Fruit fly (Drosophila melanogaster) whole organism, embryonic: Measurements from ENCODE around the gene CG5214.

ENCODE experiments used
- Atf6 ChIP-seq: fragments of 200-800 bp; sonication (Bioruptor generic); IDR thresholded peaks from 2 replicates; pipeline ENCODE4 v1.3.6; 2022; ENCODE audit warnings: missing biosample characterization, missing genetic modification characterization
- CG10959 ChIP-seq: fragments of 200-800 bp; sonication (Bioruptor generic); IDR thresholded peaks from 2 replicates; pipeline ENCODE4 v1.3.6; 2022; ENCODE audit warnings: missing biosample characterization, missing genetic modification characterization
- CG11398 ChIP-seq: fragments of 200-800 bp; sonication (Bioruptor generic); optimal IDR thresholded peaks from 2 replicates; lab custom pipeline; 2016; ENCODE audit warnings: missing biosample characterization, missing genetic modification characterization
- CG11723 ChIP-seq: fragments of 200-800 bp; sonication (Bioruptor generic); optimal IDR thresholded peaks from 2 replicates; lab custom pipeline; 2017; ENCODE audit warnings: missing biosample characterization, mild to moderate bottlenecking, missing genetic modification characterization
- CG12299 ChIP-seq: fragments of 200-800 bp; sonication (Bioruptor generic); optimal IDR thresholded peaks from 2 replicates; lab custom pipeline; 2018; ENCODE audit warnings: missing biosample characterization, mild to moderate bottlenecking, missing genetic modification characterization
- CG17361 ChIP-seq: fragments of 200-800 bp; sonication (Bioruptor generic); IDR thresholded peaks from 3 replicates; pipeline ENCODE4 v1.3.6; 2022; ENCODE audit warnings: missing biosample characterization, missing genetic modification characterization
- CG2120 ChIP-seq: fragments of 200-800 bp; sonication (Bioruptor generic); optimal IDR thresholded peaks from 3 replicates; lab custom pipeline; 2016; ENCODE audit warnings: missing biosample characterization, missing genetic modification characterization
- CG2678 ChIP-seq: fragments of 200-800 bp; sonication (Bioruptor generic); optimal IDR thresholded peaks from 3 replicates; lab custom pipeline; 2019; ENCODE audit warnings: missing biosample characterization, mild to moderate bottlenecking, missing genetic modification characterization, moderate library complexity
- CG32532 ChIP-seq: fragments of 200-800 bp; sonication (Bioruptor generic); IDR thresholded peaks from 2 replicates; pipeline ENCODE4 v1.3.6; 2022; ENCODE audit warnings: missing biosample characterization, missing genetic modification characterization
- CG3838 ChIP-seq: fragments of 200-800 bp; sonication (Bioruptor generic); optimal IDR thresholded peaks from 3 replicates; lab custom pipeline; 2016; ENCODE audit warnings: missing biosample characterization, missing genetic modification characterization
- CG3847 ChIP-seq: fragments of 200-800 bp; sonication (Bioruptor generic); IDR thresholded peaks from 2 replicates; pipeline ENCODE4 v1.3.6; 2022; ENCODE audit warnings: missing biosample characterization, missing genetic modification characterization
- CG4707 ChIP-seq: fragments of 200-800 bp; sonication (Bioruptor generic); optimal IDR thresholded peaks from 2 replicates; lab custom pipeline; 2018; ENCODE audit warnings: missing biosample characterization, mild to moderate bottlenecking, missing genetic modification characterization, moderate library complexity
- CG4854 ChIP-seq: fragments of 200-800 bp; sonication (Bioruptor generic); optimal IDR thresholded peaks from 2 replicates; lab custom pipeline; 2016; ENCODE audit warnings: missing biosample characterization, missing genetic modification characterization, inconsistent platforms
- CG6175 ChIP-seq: fragments of 200-800 bp; sonication (Bioruptor generic); IDR thresholded peaks from 3 replicates; pipeline ENCODE4 v1.3.6; 2022; ENCODE audit warnings: missing biosample characterization, missing genetic modification characterization
- CG7928 ChIP-seq: fragments of 200-800 bp; sonication (Bioruptor generic); optimal IDR thresholded peaks from 2 replicates; lab custom pipeline; 2017; ENCODE audit warnings: missing biosample characterization, mild to moderate bottlenecking, missing genetic modification characterization
- CG8478 ChIP-seq: fragments of >200 bp; optimal IDR thresholded peaks from 2 replicates; lab custom pipeline; 2018
- CG8924 ChIP-seq: fragments of 200-800 bp; optimal IDR thresholded peaks from 3 replicates; lab custom pipeline; 2019; ENCODE audit warnings: missing biosample characterization, mild to moderate bottlenecking, missing genetic modification characterization, moderate library complexity
- D19B ChIP-seq: fragments of 200-800 bp; sonication (Bioruptor generic); optimal IDR thresholded peaks from 2 replicates; lab custom pipeline; 2017; ENCODE audit warnings: missing biosample characterization, mild to moderate bottlenecking, missing genetic modification characterization
- Drgx ChIP-seq: fragments of 200-800 bp; sonication (Bioruptor generic); IDR thresholded peaks from 2 replicates; pipeline ENCODE4 v1.3.6; 2022; ENCODE audit warnings: missing biosample characterization, missing genetic modification characterization
- Fer3 ChIP-seq: fragments of 200-800 bp; sonication (Bioruptor generic); optimal IDR thresholded peaks from 2 replicates; lab custom pipeline; 2018; ENCODE audit warnings: missing biosample characterization, mild to moderate bottlenecking, missing genetic modification characterization, moderate library complexity
- Gsc ChIP-seq: fragments of 200-800 bp; sonication (Bioruptor generic); IDR thresholded peaks from 2 replicates; pipeline ENCODE4 v1.3.6; 2022; ENCODE audit warnings: missing biosample characterization, missing genetic modification characterization
- Neu2 ChIP-seq: fragments of 200-800 bp; sonication (Bioruptor generic); optimal IDR thresholded peaks from 3 replicates; lab custom pipeline; 2016; ENCODE audit warnings: missing biosample characterization, missing genetic modification characterization, borderline replicate concordance
- Nf-YB ChIP-seq: fragments of 200-800 bp; sonication (Bioruptor generic); optimal IDR thresholded peaks from 3 replicates; lab custom pipeline; 2019; ENCODE audit warnings: missing biosample characterization, mild to moderate bottlenecking, missing genetic modification characterization, moderate library complexity
- Pdp1 ChIP-seq, 2 experiments: fragments of 200-800 bp; sonication (Bioruptor generic); optimal IDR thresholded peaks; 3 replicates each; lab custom pipeline; 2016; ENCODE audit warnings: missing biosample characterization in 2 of 2, missing genetic modification characterization in 2 of 2, mild to moderate bottlenecking in 1 of 2, moderate library complexity in 1 of 2
- Rx ChIP-seq: fragments of 200-800 bp; sonication (Bioruptor generic); IDR thresholded peaks from 2 replicates; pipeline ENCODE4 v1.3.6; 2022; ENCODE audit warnings: missing biosample characterization, missing genetic modification characterization
- Sry-β ChIP-seq: fragments of 200-800 bp; sonication (Bioruptor generic); optimal IDR thresholded peaks from 2 replicates; lab custom pipeline; 2018; ENCODE audit warnings: missing biosample characterization, mild to moderate bottlenecking, missing genetic modification characterization, moderate library complexity
- Sry-δ ChIP-seq: fragments of 200-800 bp; sonication (Bioruptor generic); optimal IDR thresholded peaks from 2 replicates; lab custom pipeline; 2016; ENCODE audit warnings: missing biosample characterization, missing genetic modification characterization
- Usf ChIP-seq: fragments of 200-800 bp; sonication (Bioruptor generic); optimal IDR thresholded peaks from 2 replicates; lab custom pipeline; 2017; ENCODE audit warnings: missing genotype, missing biosample characterization, missing genetic modification characterization
- Vsx1 ChIP-seq: fragments of 200-800 bp; sonication (Bioruptor generic); optimal IDR thresholded peaks from 2 replicates; lab custom pipeline; 2017; ENCODE audit warnings: missing biosample characterization, mild to moderate bottlenecking, missing genetic modification characterization, missing genetic modification reagents
- al ChIP-seq: fragments of 200-800 bp; sonication (Bioruptor generic); IDR thresholded peaks from 2 replicates; pipeline ENCODE4 v1.3.6; 2022; ENCODE audit warnings: missing biosample characterization, missing genetic modification characterization
- ase ChIP-seq: fragments of 200-800 bp; sonication (Bioruptor generic); IDR thresholded peaks from 3 replicates; pipeline ENCODE4 v1.3.6; 2022; ENCODE audit warnings: missing biosample characterization, missing genetic modification characterization
- bowl ChIP-seq: fragments of 200-800 bp; sonication (Bioruptor generic); IDR thresholded peaks from 2 replicates; pipeline ENCODE4 v1.3.6; 2022; ENCODE audit warnings: missing biosample characterization, missing genetic modification characterization
- dati ChIP-seq: fragments of 200-800 bp; sonication (Bioruptor generic); IDR thresholded peaks from 2 replicates; pipeline ENCODE4 v1.3.6; 2022; ENCODE audit warnings: missing biosample characterization, missing genetic modification characterization
- dimm ChIP-seq: fragments of 200-800 bp; sonication (Bioruptor generic); IDR thresholded peaks from 2 replicates; pipeline ENCODE4 v1.3.6; 2022; ENCODE audit warnings: missing biosample characterization, missing genetic modification characterization
- dmrt99B ChIP-seq: fragments of 200-800 bp; sonication (Bioruptor generic); optimal IDR thresholded peaks from 2 replicates; lab custom pipeline; 2018; ENCODE audit warnings: missing biosample characterization, mild to moderate bottlenecking, missing genetic modification characterization, moderate library complexity
- exex ChIP-seq: fragments of 200-800 bp; sonication (Bioruptor generic); optimal IDR thresholded peaks from 4 replicates; lab custom pipeline; 2018; ENCODE audit warnings: missing biosample characterization, mild to moderate bottlenecking, missing genetic modification characterization, moderate library complexity
- gem ChIP-seq: fragments of 200-800 bp; sonication (Bioruptor generic); optimal IDR thresholded peaks from 2 replicates; lab custom pipeline; 2019; ENCODE audit warnings: missing biosample characterization, mild to moderate bottlenecking, missing genetic modification characterization, moderate library complexity
- grn ChIP-seq: fragments of 200-800 bp; sonication (Bioruptor generic); optimal IDR thresholded peaks from 3 replicates; lab custom pipeline; 2017; ENCODE audit warnings: missing biosample characterization, missing genetic modification characterization
- klu ChIP-seq: fragments of 200-800 bp; sonication (Bioruptor generic); IDR thresholded peaks from 2 replicates; pipeline ENCODE4 v1.3.6; 2022; ENCODE audit warnings: missing biosample characterization, missing genetic modification characterization
- lbe ChIP-seq: fragments of 200-800 bp; sonication (Bioruptor generic); optimal IDR thresholded peaks from 2 replicates; lab custom pipeline; 2016; ENCODE audit warnings: missing biosample characterization, mild to moderate bottlenecking, missing genetic modification characterization
- peb ChIP-seq: fragments of 200-800 bp; sonication (Bioruptor generic); IDR thresholded peaks from 2 replicates; pipeline ENCODE4 v1.3.6; 2022; ENCODE audit warnings: missing biosample characterization, missing genetic modification characterization
- pnt ChIP-seq: fragments of 200-800 bp; sonication (Bioruptor generic); optimal IDR thresholded peaks from 3 replicates; lab custom pipeline; 2016; ENCODE audit warnings: missing biosample characterization, missing genetic modification characterization
- prd ChIP-seq, 3 experiments: fragments of >200 bp in 2 of 3; fragments of 200-800 bp in 1 of 3; sonication (Bioruptor generic) in 1 of 3; optimal IDR thresholded peaks in 2 of 3; IDR thresholded peaks in 1 of 3; 2 replicates in 2 of 3; 3 replicates in 1 of 3; pipeline versions ENCODE4 v1.3.6 to Lab custom; 2017 to 2022; ENCODE audit warnings: missing biosample characterization in 1 of 3, missing genetic modification characterization in 1 of 3
- shn ChIP-seq: fragments of 200-800 bp; sonication (Bioruptor generic); optimal IDR thresholded peaks from 3 replicates; lab custom pipeline; 2016; ENCODE audit warnings: missing biosample characterization, missing genetic modification characterization
- so ChIP-seq: fragments of 200-800 bp; sonication (Bioruptor generic); IDR thresholded peaks from 3 replicates; pipeline ENCODE4 v1.3.6; 2022; ENCODE audit warnings: missing biosample characterization, missing genetic modification characterization
- stwl ChIP-seq: fragments of 200-800 bp; sonication (Bioruptor generic); optimal IDR thresholded peaks from 3 replicates; lab custom pipeline; 2018; ENCODE audit warnings: missing biosample characterization, mild to moderate bottlenecking, missing genetic modification characterization, moderate library complexity
- trh ChIP-seq: fragments of 200-800 bp; sonication (Bioruptor generic); optimal IDR thresholded peaks from 2 replicates; lab custom pipeline; 2016; ENCODE audit warnings: missing biosample characterization, missing genetic modification characterization
- ttk ChIP-seq: fragments of 200-800 bp; sonication (Bioruptor generic); IDR thresholded peaks from 2 replicates; pipeline ENCODE4 v2.1.2; 2022; ENCODE audit warnings: missing biosample characterization, missing genetic modification characterization
- tup ChIP-seq: fragments of 200-800 bp; sonication (Bioruptor generic); optimal IDR thresholded peaks from 2 replicates; lab custom pipeline; 2016; ENCODE audit warnings: missing biosample characterization, mild to moderate bottlenecking, missing genetic modification characterization, moderate library complexity
- vfl ChIP-seq: fragments of 200-800 bp; sonication (Bioruptor generic); optimal IDR thresholded peaks from 2 replicates; lab custom pipeline; 2016; ENCODE audit warnings: missing biosample characterization, missing genetic modification characterization
- vnd ChIP-seq: fragments of 200-800 bp; sonication (Bioruptor generic); IDR thresholded peaks from 3 replicates; pipeline ENCODE4 v1.3.6; 2022; ENCODE audit warnings: missing biosample characterization, missing genetic modification characterization; ENCODE audit not compliant: partially characterized antibody

Gene CG5214

dm6 chr3R:11269013-11269412, 24.9 kb downstream of the CG5214 start (continued):
- TF ChIP-seq shn (GFP tag; lab: Kevin White, UChicago) (peak; percentile 64), ttk (GFP tag; lab: Robert Waterston, UW) (no peak), Atf6 (GFP tag; lab: Robert Waterston, UW) (no peak), lbe (GFP tag; lab: Kevin White, UChicago) (no peak), peb (GFP tag; lab: Robert Waterston, UW) (no peak), Rx (GFP tag; lab: Robert Waterston, UW) (peak; percentile 48; the same call in 1 of the 2 replicates), stwl (peak; percentile 87), Sry-β (peak; percentile 60), CG8478 (no peak), Usf (GFP tag; lab: Kevin White, UChicago) (no peak), CG11723 (peak; percentile 68), D19B (GFP tag; lab: Kevin White, UChicago) (no peak), CG2678 (tag; lab: Kevin White, UChicago) (no peak), Neu2 (GFP tag; lab: Kevin White, UChicago) (no peak), Fer3 (tag; lab: Kevin White, UChicago) (no peak), dimm (GFP tag; lab: Robert Waterston, UW) (0 out of 2 replicates have a peak, but pooled peaks have one; percentile 6), Pdp1 (GFP tag; optimal IDR thresholded peaks at IDR 0.05; lab: Kevin White, UChicago) (peak in 1 of 2 experiments; percentile 62), CG6175 (GFP tag; lab: Robert Waterston, UW) (no peak), CG32532 (peak; percentile 77; the same call in 1 of the 2 replicates), dati (GFP tag; lab: Robert Waterston, UW) (no peak), al (GFP tag; lab: Robert Waterston, UW) (no peak), gem (no peak), pnt (GFP tag; lab: Kevin White, UChicago) (peak; percentile 8), CG3847 (GFP tag; lab: Robert Waterston, UW) (no peak), Nf-YB (GFP tag; lab: Kevin White, UChicago) (peak; percentile 58), dmrt99B (tag; lab: Kevin White, UChicago) (no peak), CG17361 (no peak), so (GFP tag; lab: Robert Waterston, UW) (0 out of 3 replicates have a peak, but pooled peaks have one; percentile 13), klu (GFP tag; lab: Robert Waterston, UW) (no peak), exex (tag; lab: Kevin White, UChicago) (no peak), vfl (GFP tag; lab: Kevin White, UChicago) (no peak), Gsc (GFP tag; lab: Robert Waterston, UW) (no peak), trh (GFP tag; lab: Kevin White, UChicago) (peak; percentile 13), CG8924 (peak; percentile 21), CG10959 (GFP tag; lab: Robert Waterston, UW) (peak; percentile 74), bowl (GFP tag; lab: Robert Waterston, UW) (no peak), CG11398 (GFP tag; lab: Kevin White, UChicago) (no peak), tup (no peak), CG4854 (no peak), Vsx1 (GFP tag; lab: Kevin White, UChicago) (peak; percentile 75), CG2120 (GFP tag; lab: Kevin White, UChicago) (no peak), Sry-δ (GFP tag; lab: Kevin White, UChicago) (no peak), CG3838 (GFP tag; lab: Kevin White, UChicago) (no peak), CG7928 (no peak), grn (no peak), prd (optimal IDR thresholded peaks at IDR 0.05; lab: Kevin White, UChicago) (no peak), prd (GFP tag; IDR thresholded peaks at IDR 0.05; lab: Robert Waterston, UW) (peak; percentile 17; the same call in 1 of the 3 replicates), ase (peak; percentile 55; the same call in 2 of the 3 replicates), vnd (GFP tag; lab: Robert Waterston, UW) (no peak), CG12299 (tag; lab: Kevin White, UChicago) (no peak), CG4707 (peak; percentile 90), Drgx (peak; percentile 10; the same call in 1 of the 2 replicates)
